Worm (Caenorhabditis elegans): ENCODE results near the gene irld-15.

Gene irld-15

DNA sequence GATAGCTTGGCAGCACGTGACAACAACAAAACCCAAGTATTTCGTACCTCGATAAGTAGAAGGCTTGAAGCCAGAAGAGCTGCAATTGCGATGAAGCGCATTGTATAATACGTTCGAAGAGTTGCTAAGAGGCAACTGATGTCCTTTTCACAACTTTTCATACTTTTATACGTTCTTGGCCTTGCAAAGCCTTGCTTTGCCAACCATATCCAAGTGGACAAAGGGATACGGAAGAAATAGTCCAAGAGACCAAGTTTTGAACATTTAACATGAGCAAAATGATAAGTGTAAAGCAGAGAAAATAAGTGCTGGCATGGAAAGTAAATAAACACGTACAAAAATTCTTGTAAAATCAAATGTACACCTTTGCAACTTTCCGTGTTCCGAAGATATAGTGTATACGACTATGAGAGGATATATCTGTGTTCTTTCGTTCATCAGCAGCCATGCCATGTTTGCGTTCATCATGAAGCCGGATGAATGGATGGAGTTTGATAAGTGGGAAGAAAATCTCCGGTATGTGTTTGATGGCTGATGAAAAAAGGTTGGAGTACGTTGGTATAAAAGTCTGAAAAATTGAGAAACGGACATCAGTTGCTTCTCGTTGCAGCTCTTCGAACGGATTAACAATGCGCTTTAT is 29.3 kb downstream of the irld-15 start, which contains the start of the genes Y5H2A.4 and abu-4:
Gene Y5H2A.4 (minus strand): TSS at position 101 of the 640 bp plus-strand sequence.
Gene abu-4 (plus strand): TSS at position 590 of the 640 bp plus-strand sequence.
- no peak for TF ChIP-seq vab-7 (GFP tag; IDR thresholded peaks at IDR 0.05)
- TF ChIP-seq unc-62 (GFP tag; optimal IDR thresholded peaks at IDR 0.05 in 1 of 2) = peak in 1 of 2 experiments; percentile 86
- TF ChIP-seq unc-62 (tag; optimal IDR thresholded peaks at IDR 0.05) = no peak

DNA sequence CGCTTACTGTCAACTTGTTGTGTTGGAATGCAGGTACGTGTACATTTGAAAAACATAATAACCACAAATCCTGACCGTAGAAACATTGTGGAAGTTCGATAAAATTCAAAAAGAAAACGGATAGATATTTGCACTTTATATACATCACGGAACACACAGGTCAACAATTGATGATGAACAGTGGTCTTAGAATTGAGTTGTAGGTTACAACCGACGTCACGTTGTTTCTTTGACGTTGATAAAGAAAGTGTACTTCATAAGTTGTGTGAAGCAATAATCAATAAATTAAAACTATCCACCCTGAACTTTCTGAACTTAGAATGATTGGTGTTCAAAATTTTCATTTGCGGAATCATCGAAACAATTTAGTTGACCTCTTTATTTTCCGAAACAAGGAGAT is 31.9 kb downstream of the irld-15 start, which contains the start of gene Y5H2A.1:
Gene Y5H2A.1 (minus strand): TSS at position 101 of the 400 bp plus-strand sequence.
- no peak for TF ChIP-seq Y5F2A.4 (GFP tag; optimal IDR thresholded peaks at IDR 0.05)
- no peak for TF ChIP-seq lin-29 (GFP tag; IDR thresholded peaks at IDR 0.05)
- TF ChIP-seq unc-62 (GFP tag; optimal IDR thresholded peaks at IDR 0.05 in 1 of 2) = no peak
- no peak for TF ChIP-seq unc-62 (tag; optimal IDR thresholded peaks at IDR 0.05)
- TF ChIP-seq aly-2 (tag; optimal IDR thresholded peaks at IDR 0.05) = no peak
- no peak for TF ChIP-seq Y48G9A.11 (GFP tag; IDR thresholded peaks at IDR 0.05)
- TF ChIP-seq nhr-77 (tag; optimal IDR thresholded peaks at IDR 0.05) = no peak
- TF ChIP-seq jun-1 (tag; optimal IDR thresholded peaks at IDR 0.05) = no peak
- TF ChIP-seq F26F4.8 (GFP tag; conservative IDR thresholded peaks at IDR 0.05) = no peak
- TF ChIP-seq fos-1 (tag; optimal IDR thresholded peaks at IDR 0.05) = no peak
- no peak for TF ChIP-seq gei-8 (GFP tag; optimal IDR thresholded peaks at IDR 0.05)
- no peak for TF ChIP-seq T20F7.1 (GFP tag; optimal IDR thresholded peaks at IDR 0.05)
- TF ChIP-seq mdt-29 (GFP tag; IDR thresholded peaks at IDR 0.05) = no peak
- TF ChIP-seq mxl-2 (GFP tag; conservative IDR thresholded peaks at IDR 0.05) = no peak
- no peak for TF ChIP-seq lir-3 (tag; optimal IDR thresholded peaks at IDR 0.05)
- TF ChIP-seq cey-2 (tag; optimal IDR thresholded peaks at IDR 0.05; ENCODE audit: borderline replicate concordance, insufficient read depth) = no peak
- no peak for TF ChIP-seq ctbp-1 (GFP tag; IDR thresholded peaks at IDR 0.05)
- no peak for TF ChIP-seq ama-1 (optimal IDR thresholded peaks at IDR 0.05)
- TF ChIP-seq zfp-3 (GFP tag; conservative IDR thresholded peaks at IDR 0.05) = no peak

DNA sequence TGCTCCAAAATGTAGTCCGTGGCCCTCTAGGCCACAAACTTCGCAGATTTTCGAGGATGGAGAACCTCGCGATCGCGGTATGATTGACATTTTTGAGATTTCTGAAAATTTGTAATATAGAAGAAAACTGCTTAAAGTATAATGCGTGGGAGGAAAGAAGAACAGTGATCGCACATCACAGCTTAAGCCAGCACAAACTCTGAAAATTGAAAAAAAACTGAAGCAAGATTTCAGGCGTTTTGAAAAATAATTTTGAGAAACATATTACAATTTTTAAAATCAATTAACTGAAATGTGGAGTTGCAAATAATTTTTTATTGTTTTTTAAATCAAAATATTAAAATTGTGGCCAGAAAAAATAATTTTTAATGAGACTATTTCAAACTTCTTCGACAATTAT is 36.7 kb downstream of the irld-15 start, which contains the start of gene nhr-275:
Gene nhr-275 (minus strand): TSS at position 101 of the 400 bp plus-strand sequence.
- TF ChIP-seq tag-97 (GFP tag; IDR thresholded peaks at IDR 0.05) (no peak), lim-7 (GFP tag; IDR thresholded peaks at IDR 0.05) (no peak), snpc-1.2 (GFP tag; IDR thresholded peaks at IDR 0.05) (no peak), hlh-11 (tag; optimal IDR thresholded peaks at IDR 0.05) (no peak), hlh-30 (tag; optimal IDR thresholded peaks at IDR 0.05; ENCODE audit: insufficient read depth) (no peak), dmd-9 (GFP tag; IDR thresholded peaks at IDR 0.05) (no peak), snpc-4 (tag; optimal IDR thresholded peaks at IDR 0.05) (no peak), lin-15B (tag; optimal IDR thresholded peaks at IDR 0.05) (no peak), nhr-10 (tag; optimal IDR thresholded peaks at IDR 0.05) (no peak), rbr-2 (tag; optimal IDR thresholded peaks at IDR 0.05) (no peak), nhr-25 (tag; optimal IDR thresholded peaks at IDR 0.05; ENCODE audit: borderline replicate concordance, insufficient read depth) (no peak), T26A8.4 (GFP tag; IDR thresholded peaks at IDR 0.05) (no peak), lin-13 (GFP tag; optimal IDR thresholded peaks at IDR 0.05) (no peak)

DNA sequence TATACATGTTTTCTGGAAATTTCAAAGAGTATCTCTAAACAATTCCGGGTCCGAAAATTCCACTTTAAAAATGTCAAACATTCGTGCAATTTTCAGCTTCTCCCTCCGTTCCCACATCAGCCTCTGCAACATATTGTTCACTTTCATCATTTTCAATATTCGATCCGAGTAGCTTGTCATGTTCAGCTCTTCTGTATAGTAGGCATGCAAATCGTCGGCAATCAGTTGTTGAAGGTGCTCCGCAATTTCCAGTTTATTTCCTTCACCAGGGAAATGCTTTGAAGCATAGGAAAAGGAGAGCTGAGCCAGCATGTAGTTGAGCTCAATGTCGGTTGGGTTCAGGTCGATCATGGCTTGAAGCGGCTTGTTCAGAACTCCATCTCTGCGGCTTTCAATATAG is 38.8 kb downstream of the irld-15 start:
- TF ChIP-seq pqm-1 (tag; optimal IDR thresholded peaks at IDR 0.05) (no peak), hif-1 (tag; optimal IDR thresholded peaks at IDR 0.05) (no peak), unc-62 (GFP tag; optimal IDR thresholded peaks at IDR 0.05 in 1 of 2) (peak in 1 of 2 experiments; percentile 59), unc-62 (tag; optimal IDR thresholded peaks at IDR 0.05) (no peak), aha-1 (tag) (peak; percentile 38)

Data from whole organism, L4 larva.